Worm (Caenorhabditis elegans): ENCODE results near the gene nep-22.

The nep-22 gene

DNA sequence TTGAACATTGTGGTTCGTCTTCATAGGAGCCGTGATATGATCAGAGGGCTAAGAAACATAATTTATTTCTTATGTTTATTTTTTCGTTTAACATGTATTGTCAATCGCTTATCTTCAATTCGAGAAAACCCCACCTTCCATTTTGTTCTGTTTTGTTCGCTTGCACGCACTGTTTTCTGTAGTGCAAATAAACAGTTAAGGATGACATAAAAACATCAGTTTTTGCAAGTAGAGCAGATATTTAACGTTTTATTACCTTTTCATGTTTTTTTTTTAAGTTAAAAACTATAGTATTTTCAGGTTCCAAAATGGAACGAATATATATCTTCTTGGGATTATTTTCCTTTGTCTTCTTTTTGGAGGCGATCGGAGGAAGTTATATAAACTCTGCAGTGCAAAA is 23.0 kb downstream of the nep-22 start, which contains the start of gene F47E1.2:
F47E1.2 (plus strand) TSS at position 301 of the 400 bp plus-strand sequence.
- no peak for TF ChIP-seq zip-2 (tag; optimal IDR thresholded peaks at IDR 0.05)
- TF ChIP-seq daf-12 (tag; optimal IDR thresholded peaks at IDR 0.05) = no peak

DNA sequence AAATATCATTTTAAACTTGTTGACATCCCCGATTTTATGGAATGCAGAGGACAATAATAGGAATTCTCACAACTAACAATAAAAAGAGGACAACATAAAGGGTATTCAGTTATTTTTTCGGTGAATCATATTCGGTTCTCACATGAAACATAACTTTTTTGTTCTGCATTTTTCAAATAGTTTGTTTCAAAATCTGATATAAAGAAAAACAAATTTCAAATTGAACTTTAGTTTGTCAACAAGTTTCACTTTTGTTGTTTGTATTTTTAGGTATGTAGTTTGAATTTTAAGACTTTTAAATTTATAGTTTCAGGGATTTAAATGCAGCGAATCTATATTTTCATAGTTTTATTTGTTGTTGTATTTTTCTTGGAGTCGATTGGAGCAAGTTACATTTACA is 28.2 kb downstream of the nep-22 start, which contains the start of gene F47E1.4:
F47E1.4 (plus strand) TSS at position 301 of the 400 bp plus-strand sequence.
- peak; percentile 52 for TF ChIP-seq aha-1 (tag)
- no peak for TF ChIP-seq tra-1 (GFP tag; IDR thresholded peaks at IDR 0.05)

DNA sequence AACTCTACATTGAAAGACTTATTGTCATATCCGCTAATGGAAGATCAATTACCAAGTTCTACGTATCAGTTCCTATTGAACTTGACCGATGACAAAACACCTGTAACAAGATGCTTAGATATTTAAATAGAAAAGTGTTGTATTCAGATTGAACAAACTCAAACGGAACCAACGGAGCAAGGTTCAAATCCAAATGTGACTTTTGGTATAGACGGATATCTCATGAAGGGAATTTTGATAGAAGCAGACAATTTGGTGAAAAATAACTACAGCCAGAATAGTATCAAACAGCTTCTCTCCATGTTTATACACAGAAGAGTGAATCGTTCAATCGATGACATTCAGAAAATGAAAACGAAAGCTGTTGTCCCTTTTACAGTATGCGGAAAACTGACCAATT is 29.1 kb downstream of the nep-22 start:
- TF ChIP-seq ZK546.5 (tag; optimal IDR thresholded peaks at IDR 0.05) (no peak), unc-62 (GFP tag; optimal IDR thresholded peaks at IDR 0.05 in 1 of 2) (peak in 1 of 2 experiments; percentile 91), unc-62 (tag; optimal IDR thresholded peaks at IDR 0.05) (no peak)

DNA sequence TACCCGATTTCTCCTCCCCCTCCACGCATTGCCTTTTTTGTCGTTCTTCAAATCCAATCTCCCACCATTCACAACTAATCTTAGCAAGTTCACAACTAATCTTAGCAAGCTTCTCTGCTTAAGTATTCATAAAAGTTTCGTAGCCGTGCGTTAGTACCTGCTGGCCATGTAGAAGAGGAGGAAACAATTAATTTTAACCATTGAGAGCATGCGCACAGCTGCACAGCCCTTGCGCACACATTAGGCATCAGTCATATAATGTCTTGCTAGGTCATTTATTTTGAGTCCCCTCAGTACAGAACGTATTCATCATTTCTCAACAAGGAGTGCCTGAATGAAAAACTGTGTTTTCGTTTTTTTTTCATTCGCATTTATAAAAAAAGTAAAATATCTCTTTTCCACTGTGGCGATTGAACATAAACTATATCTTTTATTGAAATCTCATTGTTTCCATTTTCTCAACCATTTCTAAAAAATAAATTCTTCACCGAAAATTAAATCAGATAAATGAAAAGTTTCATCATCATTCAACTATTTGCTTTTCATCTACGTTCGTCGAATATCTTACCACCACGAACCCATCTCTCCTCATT is 33.0 kb downstream of the nep-22 start:
- TF ChIP-seq unc-62 (GFP tag; optimal IDR thresholded peaks at IDR 0.05 in 1 of 2) (peak in 1 of 2 experiments; percentile 95), unc-62 (tag; optimal IDR thresholded peaks at IDR 0.05) (no peak), saeg-2 (GFP tag; IDR thresholded peaks at IDR 0.05) (no peak)

DNA sequence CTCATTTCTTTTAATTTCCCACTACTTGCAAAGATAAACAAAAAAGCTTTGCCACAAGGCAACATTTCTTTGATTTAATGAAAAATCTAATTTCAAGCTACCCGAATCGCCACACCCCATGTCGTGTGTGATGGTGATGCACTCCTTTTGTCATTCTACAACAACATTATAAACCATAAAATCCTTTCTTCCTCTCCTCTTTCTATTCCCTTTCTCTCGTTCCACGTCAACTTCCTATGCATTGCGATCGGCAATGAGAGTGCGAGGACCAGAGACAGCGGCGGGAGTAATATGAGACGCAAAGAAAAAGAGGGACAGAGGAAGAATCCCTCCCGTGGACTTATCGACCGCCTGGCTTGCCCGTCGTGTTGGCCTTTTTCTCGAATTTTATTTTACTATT is 33.7 kb downstream of the nep-22 start:
- TF ChIP-seq ctbp-1 (GFP tag; IDR thresholded peaks at IDR 0.05) (no peak), lin-38 (GFP tag; IDR thresholded peaks at IDR 0.05) (no peak), jun-1 (tag; optimal IDR thresholded peaks at IDR 0.05) (no peak), hlh-11 (tag; optimal IDR thresholded peaks at IDR 0.05) (peak; percentile 56), unc-130 (GFP tag; optimal IDR thresholded peaks at IDR 0.05) (no peak), pha-4 (GFP tag; IDR thresholded peaks at IDR 0.05) (no peak), pha-4 (tag; optimal IDR thresholded peaks at IDR 0.05) (peak; percentile 70), lin-1 (GFP tag; IDR thresholded peaks at IDR 0.05) (no peak), nhr-6 (tag; optimal IDR thresholded peaks at IDR 0.05) (peak; percentile 47), madf-9 (GFP tag; conservative IDR thresholded peaks at IDR 0.05) (no peak), aha-1 (tag) (no peak), nhr-237 (tag; optimal IDR thresholded peaks at IDR 0.05) (no peak), lim-7 (GFP tag; IDR thresholded peaks at IDR 0.05) (no peak), Y105C5A.15 (GFP tag; IDR thresholded peaks at IDR 0.05) (no peak), mdt-29 (GFP tag; IDR thresholded peaks at IDR 0.05) (no peak), duxl-1 (tag; optimal IDR thresholded peaks at IDR 0.05; ENCODE audit: poor library complexity) (no peak), nhr-41 (GFP tag; IDR thresholded peaks at IDR 0.05) (no peak), dpl-1 (GFP tag; optimal IDR thresholded peaks at IDR 0.05) (no peak), zip-2 (tag; optimal IDR thresholded peaks at IDR 0.05) (no peak), saeg-2 (GFP tag; IDR thresholded peaks at IDR 0.05) (no peak), dmd-8 (GFP tag; IDR thresholded peaks at IDR 0.05) (no peak), rbr-2 (tag; optimal IDR thresholded peaks at IDR 0.05) (peak; percentile 22), set-16 (GFP tag; IDR thresholded peaks at IDR 0.05) (no peak), attf-4 (tag; optimal IDR thresholded peaks at IDR 0.05) (no peak), tag-97 (GFP tag; IDR thresholded peaks at IDR 0.05) (no peak), lin-15B (tag; optimal IDR thresholded peaks at IDR 0.05) (no peak), D1046.2 (GFP tag; IDR thresholded peaks at IDR 0.05) (no peak), nhr-10 (tag; optimal IDR thresholded peaks at IDR 0.05) (no peak), ama-1 (optimal IDR thresholded peaks at IDR 0.05) (no peak), mep-1 (tag; optimal IDR thresholded peaks at IDR 0.05) (peak; percentile 82), nhr-77 (tag; optimal IDR thresholded peaks at IDR 0.05) (no peak), zag-1 (tag; optimal IDR thresholded peaks at IDR 0.05) (no peak), pqm-1 (tag; optimal IDR thresholded peaks at IDR 0.05) (no peak), daf-16 (GFP tag; optimal IDR thresholded peaks at IDR 0.05) (no peak), daf-16 (tag; optimal IDR thresholded peaks at IDR 0.05) (no peak), T26A8.4 (GFP tag; IDR thresholded peaks at IDR 0.05) (no peak), egl-43 (GFP tag; IDR thresholded peaks at IDR 0.05) (no peak), hmg-1.1 (GFP tag; IDR thresholded peaks at IDR 0.05) (peak; percentile 67), skn-1 (tag; optimal IDR thresholded peaks at IDR 0.05) (no peak), dve-1 (tag; optimal IDR thresholded peaks at IDR 0.05; ENCODE audit: insufficient read depth) (peak; percentile 54)

All from whole organism, L4 larva.